Fruit fly (Drosophila melanogaster) whole organism, embryonic: ENCODE results near the gene Srp14.

Source experiments
- ATbp ChIP-seq: fragments of 200-800 bp; sonication (Bioruptor generic); optimal IDR thresholded peaks from 2 replicates; lab custom pipeline; 2017; ENCODE audit warnings: missing biosample characterization, mild to moderate bottlenecking, missing genetic modification characterization, missing genetic modification reagents
- Adf1 ChIP-seq: fragments of 200-800 bp; sonication (Bioruptor generic); IDR thresholded peaks from 2 replicates; pipeline ENCODE4 v1.3.6; 2022; ENCODE audit warnings: missing biosample characterization, missing genetic modification characterization
- CG10654 ChIP-seq: fragments of 200-800 bp; sonication (Bioruptor generic); optimal IDR thresholded peaks from 2 replicates; lab custom pipeline; 2016; ENCODE audit warnings: missing biosample characterization, missing genetic modification characterization
- CG10979 ChIP-seq: fragments of 200-800 bp; sonication (Bioruptor generic); optimal IDR thresholded peaks from 2 replicates; lab custom pipeline; 2018; ENCODE audit warnings: missing biosample characterization, mild to moderate bottlenecking, missing genetic modification characterization, moderate library complexity
- CG12236 ChIP-seq: fragments of 200-800 bp; sonication (Bioruptor generic); optimal IDR thresholded peaks from 2 replicates; lab custom pipeline; 2016; ENCODE audit warnings: missing biosample characterization, missing genetic modification characterization
- CG12391 ChIP-seq: fragments of 200-800 bp; sonication (Bioruptor generic); optimal IDR thresholded peaks from 3 replicates; lab custom pipeline; 2018; ENCODE audit warnings: missing biosample characterization, mild to moderate bottlenecking, missing genetic modification characterization, moderate library complexity
- CG17186 ChIP-seq: fragments of 200-800 bp; sonication (Bioruptor generic); optimal IDR thresholded peaks from 3 replicates; lab custom pipeline; 2017; ENCODE audit warnings: missing biosample characterization, missing genetic modification reagents, missing genetic modification characterization
- CG17361 ChIP-seq: fragments of 200-800 bp; sonication (Bioruptor generic); IDR thresholded peaks from 3 replicates; pipeline ENCODE4 v1.3.6; 2022; ENCODE audit warnings: missing biosample characterization, missing genetic modification characterization
- CG17912 ChIP-seq: fragments of 200-800 bp; sonication (Bioruptor generic); optimal IDR thresholded peaks from 2 replicates; lab custom pipeline; 2018; ENCODE audit warnings: missing biosample characterization, mild to moderate bottlenecking, missing genetic modification characterization
- CG18476 ChIP-seq: fragments of 200-800 bp; sonication (Bioruptor generic); optimal IDR thresholded peaks from 2 replicates; lab custom pipeline; 2016; ENCODE audit warnings: missing biosample characterization, mild to moderate bottlenecking, missing genetic modification characterization
- CG2120 ChIP-seq: fragments of 200-800 bp; sonication (Bioruptor generic); optimal IDR thresholded peaks from 3 replicates; lab custom pipeline; 2016; ENCODE audit warnings: missing biosample characterization, missing genetic modification characterization
- CG2199 ChIP-seq: fragments of 200-800 bp; sonication (Bioruptor generic); IDR thresholded peaks from 3 replicates; pipeline ENCODE4 v1.3.6; 2022; ENCODE audit warnings: missing biosample characterization, missing genetic modification characterization
- CG2678 ChIP-seq: fragments of 200-800 bp; sonication (Bioruptor generic); optimal IDR thresholded peaks from 3 replicates; lab custom pipeline; 2019; ENCODE audit warnings: missing biosample characterization, mild to moderate bottlenecking, missing genetic modification characterization, moderate library complexity
- CG34224 ChIP-seq: fragments of 200-800 bp; sonication (Bioruptor generic); IDR thresholded peaks from 3 replicates; pipeline ENCODE4 v1.3.6; 2022; ENCODE audit warnings: missing biosample characterization, missing genetic modification characterization; ENCODE audit not compliant: partially characterized antibody
- CG5180 ChIP-seq: fragments of 200-800 bp; sonication (Bioruptor generic); optimal IDR thresholded peaks from 3 replicates; lab custom pipeline; 2017; ENCODE audit warnings: missing biosample characterization, missing genetic modification characterization, mild to moderate bottlenecking, moderate library complexity, missing genetic modification reagents
- CG6765 ChIP-seq: fragments of 200-800 bp; sonication (Bioruptor generic); optimal IDR thresholded peaks from 3 replicates; lab custom pipeline; 2017; ENCODE audit warnings: missing biosample characterization, mild to moderate bottlenecking, missing genetic modification characterization
- CG7372 ChIP-seq: fragments of 200-800 bp; sonication (Bioruptor generic); IDR thresholded peaks from 2 replicates; pipeline ENCODE4 v1.3.6; 2022; ENCODE audit warnings: missing biosample characterization, missing genetic modification characterization
- CG9215 ChIP-seq: fragments of 200-800 bp; sonication (Bioruptor generic); IDR thresholded peaks from 2 replicates; pipeline ENCODE4 v1.3.6; 2022; ENCODE audit warnings: missing biosample characterization, missing genetic modification characterization
- CG9727 ChIP-seq: fragments of 200-800 bp; sonication (Bioruptor generic); optimal IDR thresholded peaks from 3 replicates; lab custom pipeline; 2017; ENCODE audit warnings: missing biosample characterization, mild to moderate bottlenecking, missing genetic modification characterization
- CTCF ChIP-seq: fragments of 200-800 bp; sonication (Bioruptor generic); optimal IDR thresholded peaks from 2 replicates; lab custom pipeline; 2017; ENCODE audit warnings: missing biosample characterization, mild to moderate bottlenecking, missing genetic modification characterization, moderate library complexity
- Hmr ChIP-seq: fragments of 200-800 bp; sonication (Bioruptor generic); optimal IDR thresholded peaks from 3 replicates; lab custom pipeline; 2017; ENCODE audit warnings: mild to moderate bottlenecking, missing biosample characterization, missing genetic modification reagents, missing genetic modification characterization
- Hmx ChIP-seq: fragments of 200-800 bp; sonication (Bioruptor generic); optimal IDR thresholded peaks from 2 replicates; lab custom pipeline; 2016; ENCODE audit warnings: missing biosample characterization, missing genetic modification characterization
- Kr ChIP-seq: fragments of 200-800 bp; sonication (Bioruptor generic); optimal IDR thresholded peaks from 2 replicates; lab custom pipeline; 2017; ENCODE audit warnings: missing biosample characterization, mild to moderate bottlenecking, missing genetic modification characterization
- Neu2 ChIP-seq: fragments of 200-800 bp; sonication (Bioruptor generic); optimal IDR thresholded peaks from 3 replicates; lab custom pipeline; 2016; ENCODE audit warnings: missing biosample characterization, missing genetic modification characterization, borderline replicate concordance
- Ptx1 ChIP-seq: fragments of 200-800 bp; sonication (Bioruptor generic); IDR thresholded peaks from 2 replicates; pipeline ENCODE4 v1.3.6; 2022; ENCODE audit warnings: missing biosample characterization, missing genetic modification characterization
- Sox102F ChIP-seq: fragments of 200-800 bp; sonication (Bioruptor generic); optimal IDR thresholded peaks from 2 replicates; lab custom pipeline; 2018; ENCODE audit warnings: missing biosample characterization, mild to moderate bottlenecking, missing genetic modification characterization, moderate library complexity
- Ssrp ChIP-seq: fragments of 200-800 bp; sonication (Bioruptor generic); optimal IDR thresholded peaks from 2 replicates; lab custom pipeline; 2018; ENCODE audit warnings: missing biosample characterization, mild to moderate bottlenecking, missing genetic modification characterization, moderate library complexity
- amos ChIP-seq: fragments of 200-800 bp; sonication (Bioruptor generic); IDR thresholded peaks from 2 replicates; pipeline ENCODE4 v1.3.6; 2022; ENCODE audit warnings: missing biosample characterization, missing genetic modification characterization; ENCODE audit not compliant: partially characterized antibody
- aop ChIP-seq: fragments of 200-800 bp; sonication (Bioruptor generic); IDR thresholded peaks from 2 replicates; pipeline ENCODE4 v1.3.6; 2022; ENCODE audit warnings: missing biosample characterization, missing genetic modification characterization
- bab2 ChIP-seq: fragments of 200-800 bp; sonication (Bioruptor generic); optimal IDR thresholded peaks from 2 replicates; lab custom pipeline; 2016; ENCODE audit warnings: missing biosample characterization, missing genetic modification characterization
- bsh ChIP-seq, 2 experiments: fragments of 200-800 bp; sonication (Bioruptor generic); optimal IDR thresholded peaks; 2 replicates each; lab custom pipeline; 2017 to 2018; ENCODE audit warnings: mild to moderate bottlenecking in 2 of 2, missing biosample characterization in 2 of 2, missing genetic modification characterization in 2 of 2, moderate library complexity in 1 of 2
- esg ChIP-seq: fragments of 200-800 bp; sonication (Bioruptor generic); conservative IDR thresholded peaks from 2 replicates; pipeline ENCODE4 v1.3.6; 2022; ENCODE audit warnings: missing biosample characterization, missing genetic modification characterization
- ftz-f1 ChIP-seq: fragments of 200-800 bp; sonication (Bioruptor generic); optimal IDR thresholded peaks from 2 replicates; lab custom pipeline; 2016; ENCODE audit warnings: missing biosample characterization, missing genetic modification characterization
- gem ChIP-seq: fragments of 200-800 bp; sonication (Bioruptor generic); optimal IDR thresholded peaks from 2 replicates; lab custom pipeline; 2019; ENCODE audit warnings: missing biosample characterization, mild to moderate bottlenecking, missing genetic modification characterization, moderate library complexity
- gfzf ChIP-seq: fragments of 200-800 bp; sonication (Bioruptor generic); optimal IDR thresholded peaks from 2 replicates; lab custom pipeline; 2016; ENCODE audit warnings: missing biosample characterization, mild to moderate bottlenecking, missing genetic modification characterization, moderate library complexity
- gsb ChIP-seq: fragments of 200-800 bp; sonication (Bioruptor generic); IDR thresholded peaks from 2 replicates; pipeline ENCODE4 v1.3.6; 2022; ENCODE audit warnings: missing biosample characterization, missing genetic modification characterization
- insv ChIP-seq, 2 experiments: fragments of 200-800 bp; sonication (Bioruptor generic); optimal IDR thresholded peaks; 3 replicates each; lab custom pipeline; 2016 to 2018; ENCODE audit warnings: missing biosample characterization in 2 of 2, missing genetic modification characterization in 2 of 2
- lilli ChIP-seq: fragments of 200-800 bp; sonication (Bioruptor generic); optimal IDR thresholded peaks from 3 replicates; lab custom pipeline; 2016; ENCODE audit warnings: missing biosample characterization, missing genetic modification characterization
- mam ChIP-seq: fragments of 200-800 bp; sonication (Bioruptor generic); optimal IDR thresholded peaks from 3 replicates; lab custom pipeline; 2016; ENCODE audit warnings: missing biosample characterization, missing genetic modification characterization
- pho ChIP-seq: fragments of 200-800 bp; sonication (Bioruptor generic); optimal IDR thresholded peaks from 2 replicates; lab custom pipeline; 2016; ENCODE audit warnings: missing biosample characterization, missing genetic modification characterization
- pum ChIP-seq: fragments of 200-800 bp; sonication (Bioruptor generic); optimal IDR thresholded peaks from 2 replicates; lab custom pipeline; 2016; ENCODE audit warnings: missing biosample characterization, missing genetic modification characterization
- repo ChIP-seq: fragments of 200-800 bp; sonication (Bioruptor generic); optimal IDR thresholded peaks from 2 replicates; lab custom pipeline; 2016; ENCODE audit warnings: missing biosample characterization, missing genetic modification characterization
- sc ChIP-seq, 3 experiments: fragments of >200 bp in 2 of 3; fragments of 200-800 bp in 1 of 3; sonication (Bioruptor generic) in 1 of 3; optimal IDR thresholded peaks; 2 replicates in 2 of 3; 3 replicates in 1 of 3; lab custom pipeline; 2017; ENCODE audit warnings: mild to moderate bottlenecking in 1 of 3, missing biosample characterization in 1 of 3, missing genetic modification characterization in 1 of 3, missing genetic modification reagents in 1 of 3
- shn ChIP-seq: fragments of 200-800 bp; sonication (Bioruptor generic); optimal IDR thresholded peaks from 3 replicates; lab custom pipeline; 2016; ENCODE audit warnings: missing biosample characterization, missing genetic modification characterization
- trem ChIP-seq: fragments of 200-800 bp; optimal IDR thresholded peaks from 3 replicates; lab custom pipeline; 2019; ENCODE audit warnings: missing biosample characterization, mild to moderate bottlenecking, missing genetic modification characterization, moderate library complexity
- tx ChIP-seq: fragments of 200-800 bp; sonication (Bioruptor generic); optimal IDR thresholded peaks from 2 replicates; lab custom pipeline; 2016; ENCODE audit warnings: missing biosample characterization, missing genetic modification characterization
- vvl ChIP-seq: fragments of 200-800 bp; sonication (Bioruptor generic); IDR thresholded peaks from 2 replicates; pipeline ENCODE4 v1.3.6; 2022; ENCODE audit warnings: missing biosample characterization, missing genetic modification characterization
- wdn ChIP-seq: fragments of 200-800 bp; sonication (Bioruptor generic); IDR thresholded peaks from 2 replicates; pipeline ENCODE4 v1.3.6; 2022; ENCODE audit warnings: missing biosample characterization, missing genetic modification characterization

Gene Srp14

dm6 chr3R:20587630-20588479 is 7.9 kb downstream of the Srp14 start, which contains the start of gene Septin2 (continued):
- TF ChIP-seq bsh (GFP tag; optimal IDR thresholded peaks at IDR 0.05; lab: Kevin White, UChicago) (peak; percentile 79), CG2678 (tag; lab: Kevin White, UChicago) (peak; percentile 89), Hmx (GFP tag; lab: Kevin White, UChicago) (peak; percentile 12), CG34224 (GFP tag; lab: Robert Waterston, UW) (no peak), CG10979 (tag; lab: Kevin White, UChicago) (peak; percentile 89), CG5180 (peak; percentile 75), insv (GFP tag; optimal IDR thresholded peaks at IDR 0.05; lab: Kevin White, UChicago) (peak in 1 of 2 experiments; percentile 21), wdn (GFP tag; lab: Robert Waterston, UW) (no peak), CG17912 (GFP tag; lab: Kevin White, UChicago) (no peak), lilli (GFP tag; lab: Kevin White, UChicago) (peak; percentile 66), gsb (GFP tag; lab: Robert Waterston, UW) (no peak), pum (GFP tag; lab: Kevin White, UChicago) (peak; percentile 56), CG18476 (peak; percentile 81), CG9215 (GFP tag; lab: Robert Waterston, UW) (0 out of 2 replicates have a peak, but pooled peaks have one; percentile 24), vvl (GFP tag; lab: Robert Waterston, UW) (peak; percentile 52; the same call in 1 of the 2 replicates), Sox102F (GFP tag; lab: Kevin White, UChicago) (peak; percentile 82), bab2 (peak; percentile 76), mam (GFP tag; lab: Kevin White, UChicago) (peak; percentile 22), amos (GFP tag; lab: Robert Waterston, UW) (no peak; the same call in 1 of the 2 replicates), trem (peak; percentile 49), CTCF (GFP tag; lab: Kevin White, UChicago) (peak; percentile 55), shn (GFP tag; lab: Kevin White, UChicago) (peak; percentile 12), Neu2 (GFP tag; lab: Kevin White, UChicago) (no peak), ATbp (GFP tag; lab: Kevin White, UChicago) (peak; percentile 86), CG6765 (GFP tag; lab: Kevin White, UChicago) (no peak), tx (peak; percentile 47), sc (optimal IDR thresholded peaks at IDR 0.05; lab: Kevin White, UChicago) (no peak), sc (GFP tag; optimal IDR thresholded peaks at IDR 0.05; lab: Kevin White, UChicago) (peak; percentile 79), repo (GFP tag; lab: Kevin White, UChicago) (peak; percentile 54), CG2199 (GFP tag; lab: Robert Waterston, UW) (0 out of 3 replicates have a peak, but pooled peaks have one; percentile 46), gfzf (GFP tag; lab: Kevin White, UChicago) (peak; percentile 72), gem (tag; lab: Kevin White, UChicago) (peak; percentile 88), Adf1 (GFP tag; lab: Robert Waterston, UW) (no peak), ftz-f1 (GFP tag; lab: Kevin White, UChicago) (no peak), CG7372 (GFP tag; lab: Robert Waterston, UW) (no peak; the same call in none of the 2 replicates), CG17361 (GFP tag; lab: Robert Waterston, UW) (peak; percentile 84), Ptx1 (GFP tag; lab: Robert Waterston, UW) (peak; percentile 66), CG9727 (peak; percentile 89), pho (GFP tag; lab: Kevin White, UChicago) (peak; percentile 46), CG17186 (GFP tag; lab: Kevin White, UChicago) (no peak), Ssrp (tag; lab: Kevin White, UChicago) (peak; percentile 82), CG12391 (tag; lab: Kevin White, UChicago) (peak; percentile 76), esg (GFP tag; lab: Robert Waterston, UW) (peak; percentile 44; the same call in 1 of the 2 replicates), CG10654 (GFP tag; lab: Kevin White, UChicago) (peak; percentile 63), aop (no peak), CG2120 (GFP tag; lab: Kevin White, UChicago) (peak; percentile 52), Hmr (GFP tag; lab: Kevin White, UChicago) (peak; percentile 68), Kr (no peak), CG12236 (GFP tag; lab: Kevin White, UChicago) (peak; percentile 50)
